Worm (Caenorhabditis elegans): ENCODE results near the gene ckr-2.

- TF ChIP-seq tbx-8 (GFP tag; optimal IDR thresholded peaks at IDR 0.05) (no peak), nhr-237 (tag; optimal IDR thresholded peaks at IDR 0.05) (no peak), snpc-4 (tag; optimal IDR thresholded peaks at IDR 0.05) (no peak), unc-39 (tag; optimal IDR thresholded peaks at IDR 0.05) (no peak)
These were observed 15.7 kb downstream of the ckr-2 start, which contains the start of gene Y39A3B.1 for ce11 chrIII:2005729-2006128.

Measured in whole organism, mixed stage, embryonic.